Fruit fly (Drosophila melanogaster) whole organism, adult: ENCODE measurements around the gene CG10730.

Experiments used
- CG11617 ChIP-seq: fragments of 200-800 bp; sonication (Bioruptor generic); optimal IDR thresholded peaks from 2 replicates; lab custom pipeline; 2017; ENCODE audit warnings: mild to moderate bottlenecking, missing biosample characterization, missing genetic modification reagents, missing genetic modification characterization
- CG12768 ChIP-seq: fragments of 200-800 bp; sonication (Bioruptor generic); optimal IDR thresholded peaks from 2 replicates; lab custom pipeline; 2017; ENCODE audit warnings: missing biosample characterization, missing genetic modification characterization, mild to moderate bottlenecking, moderate library complexity, missing genetic modification reagents
- CG14711 ChIP-seq: fragments of 200-800 bp; sonication (Bioruptor generic); optimal IDR thresholded peaks from 2 replicates; lab custom pipeline; 2018; ENCODE audit warnings: missing biosample characterization, mild to moderate bottlenecking, missing genetic modification characterization, moderate library complexity
- CG1620 ChIP-seq: fragments of 200-800 bp; sonication (Bioruptor generic); optimal IDR thresholded peaks from 2 replicates; lab custom pipeline; 2016; ENCODE audit warnings: missing biosample characterization, missing genetic modification characterization
- CG33017 ChIP-seq: fragments of 200-800 bp; sonication (Bioruptor generic); optimal IDR thresholded peaks from 2 replicates; lab custom pipeline; 2018; ENCODE audit warnings: missing biosample characterization, mild to moderate bottlenecking, missing genetic modification characterization, moderate library complexity
- CG5204 ChIP-seq: fragments of 200-800 bp; sonication (Bioruptor generic); optimal IDR thresholded peaks from 2 replicates; lab custom pipeline; 2016; ENCODE audit warnings: missing biosample characterization, missing genetic modification characterization
- CG7045 ChIP-seq: fragments of 200-800 bp; sonication (Bioruptor generic); optimal IDR thresholded peaks from 2 replicates; lab custom pipeline; 2017; ENCODE audit warnings: missing biosample characterization, mild to moderate bottlenecking, missing genetic modification characterization
- CG7101 ChIP-seq: fragments of 200-800 bp; sonication (Bioruptor generic); optimal IDR thresholded peaks from 2 replicates; lab custom pipeline; 2018; ENCODE audit warnings: missing biosample characterization, mild to moderate bottlenecking, missing genetic modification characterization, moderate library complexity
- Clk ChIP-seq: fragments of 200-800 bp; sonication (Bioruptor generic); optimal IDR thresholded peaks from 2 replicates; lab custom pipeline; 2017; ENCODE audit warnings: missing biosample characterization, missing genetic modification characterization
- Crg-1 ChIP-seq: fragments of 200-800 bp; sonication (Bioruptor generic); optimal IDR thresholded peaks from 2 replicates; lab custom pipeline; 2016; ENCODE audit warnings: missing biosample characterization, missing genetic modification characterization
- Hr96 ChIP-seq: fragments of 200-800 bp; sonication (Bioruptor generic); optimal IDR thresholded peaks from 2 replicates; lab custom pipeline; 2016; ENCODE audit warnings: missing biosample characterization, missing genetic modification characterization
- Mnt ChIP-seq: fragments of 200-800 bp; sonication (Bioruptor generic); optimal IDR thresholded peaks from 2 replicates; lab custom pipeline; 2016; ENCODE audit warnings: missing biosample characterization, mild to moderate bottlenecking, missing genetic modification characterization
- bab1 ChIP-seq: fragments of 200-800 bp; sonication (Bioruptor generic); optimal IDR thresholded peaks from 3 replicates; lab custom pipeline; 2019; ENCODE audit warnings: missing biosample characterization, mild to moderate bottlenecking, missing genetic modification characterization, moderate library complexity
- cic ChIP-seq: fragments of 200-800 bp; sonication (Bioruptor generic); optimal IDR thresholded peaks from 2 replicates; lab custom pipeline; 2017; ENCODE audit warnings: missing biosample characterization, mild to moderate bottlenecking, missing genetic modification characterization, moderate library complexity
- cnc ChIP-seq, 2 experiments: fragments of >200 bp; optimal IDR thresholded peaks; 2 replicates each; lab custom pipeline; 2017
- kay ChIP-seq: fragments of 200-800 bp; sonication (Bioruptor generic); peaks from one replicate; lab custom pipeline; 2016; ENCODE audit warnings: missing biosample characterization, missing genetic modification characterization, borderline replicate concordance
- ovo ChIP-seq: fragments of 200-800 bp; sonication (Bioruptor generic); optimal IDR thresholded peaks from 2 replicates; lab custom pipeline; 2016; ENCODE audit warnings: missing biosample characterization, missing genetic modification characterization
- pad ChIP-seq: fragments of 200-800 bp; sonication (Bioruptor generic); optimal IDR thresholded peaks from 3 replicates; lab custom pipeline; 2017; ENCODE audit warnings: missing biosample characterization, missing genetic modification characterization, mild to moderate bottlenecking, moderate library complexity, missing genetic modification reagents
- tj ChIP-seq: fragments of 200-800 bp; sonication (Bioruptor generic); optimal IDR thresholded peaks from 3 replicates; lab custom pipeline; 2017; ENCODE audit warnings: missing biosample characterization, mild to moderate bottlenecking, missing genetic modification characterization, moderate library complexity
- toe ChIP-seq: fragments of 200-800 bp; sonication (Bioruptor generic); optimal IDR thresholded peaks from 2 replicates; lab custom pipeline; 2016; ENCODE audit warnings: missing biosample characterization, missing genetic modification characterization

The CG10730 gene

DNA sequence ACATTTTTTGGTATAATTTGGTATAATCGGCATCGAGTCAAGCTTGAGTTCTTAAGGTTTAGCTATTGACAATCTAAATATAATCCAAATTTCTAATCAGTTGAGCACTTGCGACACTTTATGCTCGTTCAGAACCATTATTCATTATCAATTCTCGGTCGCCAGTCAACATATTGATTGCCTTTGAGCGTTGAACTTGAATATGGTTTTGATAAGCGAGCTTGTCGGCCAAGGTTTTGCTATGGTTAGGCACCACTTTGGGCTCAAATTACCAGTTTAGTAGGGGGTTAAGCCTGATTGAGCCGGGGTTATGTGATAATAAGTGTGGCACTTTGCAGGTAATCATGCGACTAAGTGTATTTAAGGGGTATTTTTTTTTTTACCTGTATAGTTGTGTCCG, 2.4 kb upstream of the CG10730 start:
- TF ChIP-seq Mnt (GFP tag; lab: Kevin White, UChicago), result no peak
- TF ChIP-seq ovo (GFP tag; lab: Kevin White, UChicago), result no peak
- TF ChIP-seq cnc (optimal IDR thresholded peaks at IDR 0.05; lab: Kevin White, UChicago), result no peak
- no peak for TF ChIP-seq CG1620 (GFP tag; lab: Kevin White, UChicago)
- no peak for TF ChIP-seq toe
- no peak for TF ChIP-seq tj (GFP tag; lab: Kevin White, UChicago)
- TF ChIP-seq CG7045 (GFP tag; lab: Kevin White, UChicago), result no peak
- no peak for TF ChIP-seq CG11617 (GFP tag; lab: Kevin White, UChicago)
- no peak for TF ChIP-seq Clk (GFP tag; lab: Kevin White, UChicago)
- TF ChIP-seq CG7101 (tag; lab: Kevin White, UChicago), result no peak
- TF ChIP-seq CG33017 (tag; lab: Kevin White, UChicago), result no peak
- TF ChIP-seq kay (GFP tag; lab: Kevin White, UChicago), result no peak
- no peak for TF ChIP-seq CG14711 (tag; lab: Kevin White, UChicago)
- no peak for TF ChIP-seq CG5204 (GFP tag; lab: Kevin White, UChicago)
- no peak for TF ChIP-seq Crg-1 (GFP tag; lab: Kevin White, UChicago)
- TF ChIP-seq pad (GFP tag; lab: Kevin White, UChicago), result no peak
- no peak for TF ChIP-seq Hr96 (GFP tag; lab: Kevin White, UChicago)

DNA sequence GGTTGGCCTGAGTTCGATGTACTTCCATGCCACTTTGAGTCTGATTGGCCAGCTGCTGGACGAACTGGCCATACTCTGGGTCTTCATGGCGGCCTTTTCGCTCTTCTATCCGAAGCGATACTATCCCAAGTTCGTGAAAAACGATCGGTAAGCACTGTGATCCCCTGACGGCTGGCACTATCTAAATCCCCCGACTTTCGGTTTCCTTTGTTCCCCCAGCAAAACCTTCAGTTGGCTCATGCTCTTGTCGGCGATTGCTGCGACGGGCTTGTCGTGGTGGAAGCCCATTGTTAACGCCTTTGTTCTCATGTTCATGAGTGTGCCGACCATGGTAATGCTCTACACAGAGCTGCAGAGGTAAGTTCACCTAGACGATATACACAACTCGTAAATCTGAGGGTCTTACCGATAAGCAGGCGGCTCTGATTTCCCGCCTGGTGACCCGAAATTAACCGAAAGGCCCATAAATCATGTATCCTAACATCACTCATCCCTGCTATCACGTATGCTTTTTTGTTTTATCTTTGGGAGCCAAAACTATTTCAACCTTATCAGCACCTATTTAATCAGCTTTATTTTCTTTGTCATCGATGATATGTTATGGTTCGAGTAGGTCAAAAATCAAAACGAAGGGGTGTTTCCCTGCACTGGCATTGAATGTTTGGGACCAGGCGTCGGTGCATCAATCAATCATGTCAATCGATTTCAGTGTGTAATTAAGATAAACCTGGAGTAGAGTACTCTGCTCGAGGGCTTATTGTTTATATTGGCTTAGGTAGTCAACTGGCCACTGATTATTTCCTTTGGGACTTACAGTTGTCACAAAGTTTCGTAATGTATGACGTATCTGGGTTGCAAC, 2.6 kb downstream of the CG10730 start:
- TF ChIP-seq CG1620 (GFP tag; lab: Kevin White, UChicago), result no peak
- TF ChIP-seq kay (GFP tag; lab: Kevin White, UChicago), result peak; percentile 43

DNA sequence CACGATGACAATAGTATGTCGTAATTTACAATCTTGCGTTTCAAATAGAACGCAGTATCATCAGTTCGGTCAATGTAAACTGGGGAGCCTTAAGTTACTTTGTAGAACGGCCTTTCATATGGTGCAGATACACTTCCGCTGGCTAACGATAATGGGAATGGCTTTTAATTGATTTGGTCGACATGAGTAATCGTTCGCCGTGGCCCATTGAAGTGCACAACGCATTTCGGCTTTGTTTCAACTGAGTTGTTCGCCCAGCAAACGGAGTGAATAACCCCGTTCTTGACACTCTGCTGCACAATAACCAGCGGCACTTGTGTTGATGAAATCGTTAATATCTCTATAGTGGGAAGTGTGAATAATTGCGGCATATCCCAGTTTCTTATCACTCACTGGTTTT, 4.1 kb downstream of the CG10730 start:
- TF ChIP-seq ovo (GFP tag; lab: Kevin White, UChicago) (no peak), Crg-1 (GFP tag; lab: Kevin White, UChicago) (no peak), CG1620 (GFP tag; lab: Kevin White, UChicago) (no peak), Mnt (GFP tag; lab: Kevin White, UChicago) (no peak), CG7101 (tag; lab: Kevin White, UChicago) (no peak), cnc (optimal IDR thresholded peaks at IDR 0.05; lab: Kevin White, UChicago) (no peak), Clk (GFP tag; lab: Kevin White, UChicago) (no peak)

DNA sequence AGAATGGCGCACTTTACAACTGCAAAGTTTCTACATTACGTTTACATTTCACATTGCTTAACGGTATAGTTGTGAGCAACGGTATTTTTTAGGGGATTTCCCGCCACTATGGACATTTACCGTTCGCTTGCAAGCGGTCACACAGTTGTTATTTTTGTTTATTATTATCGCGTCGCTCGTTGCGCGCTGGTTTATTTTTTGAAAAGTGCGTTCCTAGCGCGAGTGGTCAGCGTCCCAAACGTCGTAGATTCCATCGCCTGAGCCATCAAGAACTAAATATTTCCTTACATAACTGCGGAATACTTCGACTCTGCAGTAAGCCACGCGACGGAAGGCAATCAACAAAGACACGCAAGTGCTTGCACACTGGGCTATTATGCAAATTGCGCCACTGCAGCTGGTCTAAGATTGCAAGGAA, 5.8 kb downstream of the CG10730 start, which contains the start of gene bwa:
Gene bwa, plus strand, starts transcription at position 159 of the 418 bp plus-strand sequence.
- TF ChIP-seq CG7045 (GFP tag; lab: Kevin White, UChicago) (no peak), CG11617 (GFP tag; lab: Kevin White, UChicago) (no peak), tj (GFP tag; lab: Kevin White, UChicago) (no peak), CG5204 (GFP tag; lab: Kevin White, UChicago) (no peak), bab1 (GFP tag; lab: Kevin White, UChicago) (no peak), kay (GFP tag; lab: Kevin White, UChicago) (no peak), Mnt (GFP tag; lab: Kevin White, UChicago) (peak; percentile 14), ovo (GFP tag; lab: Kevin White, UChicago) (peak; percentile 83), Hr96 (GFP tag; lab: Kevin White, UChicago) (no peak), cnc (optimal IDR thresholded peaks at IDR 0.05; lab: Kevin White, UChicago) (no peak), cic (peak; percentile 28), CG7101 (tag; lab: Kevin White, UChicago) (no peak), CG14711 (tag; lab: Kevin White, UChicago) (peak; percentile 1), toe (no peak), pad (GFP tag; lab: Kevin White, UChicago) (no peak), CG1620 (GFP tag; lab: Kevin White, UChicago) (no peak), Crg-1 (GFP tag; lab: Kevin White, UChicago) (no peak), CG12768 (GFP tag; lab: Kevin White, UChicago) (no peak), CG33017 (tag; lab: Kevin White, UChicago) (peak; percentile 12), Clk (GFP tag; lab: Kevin White, UChicago) (no peak)

DNA sequence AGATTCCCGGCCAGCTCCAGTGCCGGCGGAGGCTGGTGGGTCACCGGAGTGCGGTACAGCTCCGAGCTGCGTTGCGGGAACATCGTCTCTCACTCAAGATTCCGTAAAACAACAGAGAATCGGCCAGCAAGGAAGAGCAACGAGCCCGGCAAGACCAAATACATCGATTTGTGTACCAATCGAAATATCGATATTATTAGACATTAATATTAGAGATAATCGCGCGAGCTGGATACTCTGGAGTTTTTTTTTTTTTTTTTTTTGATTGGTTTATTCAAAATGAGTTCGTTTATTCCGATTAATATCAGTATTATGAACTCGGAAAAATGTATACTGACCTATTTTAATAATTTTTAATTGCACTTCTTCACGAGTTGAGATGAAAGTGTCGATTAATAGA, 6.5 kb downstream of the CG10730 start, which contains the start of gene vls:
Gene vls, minus strand, starts transcription at position 164 of the 400 bp plus-strand sequence.
- TF ChIP-seq Hr96 (GFP tag; lab: Kevin White, UChicago) (no peak), CG14711 (tag; lab: Kevin White, UChicago) (peak; percentile 89)

DNA sequence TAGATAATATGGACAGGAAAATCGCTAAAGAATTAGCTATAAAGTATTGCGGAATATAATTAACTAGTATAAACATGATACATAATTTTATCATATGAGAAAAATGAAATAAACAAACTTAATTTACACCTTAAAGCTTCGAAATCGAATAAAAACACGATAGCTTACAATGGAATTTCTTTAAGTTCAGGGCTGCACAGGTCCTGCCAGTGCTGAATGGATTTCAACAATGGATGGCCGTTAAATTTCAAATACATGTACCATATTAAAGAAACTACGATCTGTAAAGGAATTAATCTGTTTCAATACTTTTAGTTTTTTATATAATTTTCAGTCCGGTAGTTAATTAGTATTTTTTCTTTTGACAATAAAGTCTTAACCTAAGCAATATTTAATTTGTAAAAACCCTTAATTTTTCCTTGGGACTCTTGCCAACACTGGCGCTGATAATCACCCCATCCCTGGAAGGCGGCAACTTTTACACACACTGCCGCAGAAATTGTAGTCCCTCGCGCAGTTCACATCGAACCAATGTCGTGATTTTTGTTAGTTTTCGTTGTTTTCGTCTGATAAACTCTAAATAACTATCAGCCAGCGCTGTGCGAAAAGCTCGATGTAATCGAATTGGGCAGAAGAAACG, 10.9 kb downstream of the CG10730 start, which contains the start of the genes barr and lok:
Gene barr, minus strand, starts transcription at position 353 of the 640 bp plus-strand sequence.
Gene lok, plus strand, starts transcription at position 405 of the 640 bp plus-strand sequence.
- TF ChIP-seq Crg-1 (GFP tag; lab: Kevin White, UChicago) (peak; percentile 39), CG11617 (GFP tag; lab: Kevin White, UChicago) (peak; percentile 41), kay (GFP tag; lab: Kevin White, UChicago) (no peak), ovo (GFP tag; lab: Kevin White, UChicago) (peak; percentile 47), CG14711 (tag; lab: Kevin White, UChicago) (peak; percentile 31), CG5204 (GFP tag; lab: Kevin White, UChicago) (no peak), CG7101 (tag; lab: Kevin White, UChicago) (peak; percentile 42), toe (peak; percentile 83), bab1 (GFP tag; lab: Kevin White, UChicago) (no peak), CG33017 (tag; lab: Kevin White, UChicago) (peak; percentile 10), Mnt (GFP tag; lab: Kevin White, UChicago) (peak; percentile 26), tj (GFP tag; lab: Kevin White, UChicago) (peak; percentile 41), pad (GFP tag; lab: Kevin White, UChicago) (peak; percentile 53), CG12768 (GFP tag; lab: Kevin White, UChicago) (peak; percentile 43), CG7045 (GFP tag; lab: Kevin White, UChicago) (peak; percentile 33), cnc (optimal IDR thresholded peaks at IDR 0.05; lab: Kevin White, UChicago) (no peak), CG1620 (GFP tag; lab: Kevin White, UChicago) (peak; percentile 64), Clk (GFP tag; lab: Kevin White, UChicago) (no peak), Hr96 (GFP tag; lab: Kevin White, UChicago) (peak; percentile 60), cic (no peak)
